Worm (Caenorhabditis elegans) whole organism, L1 larva: ENCODE data around the gene T13C2.3.

Experiments used
- C34B4.2 ChIP-seq: sonication (generic microtip); optimal IDR thresholded peaks from 2 replicates; lab custom pipeline; 2017; ENCODE audit warnings: mild to moderate bottlenecking, missing genetic modification characterization, missing compliant biosample characterization
- blmp-1 ChIP-seq: fragments of 150-350 bp; optimal IDR thresholded peaks from 2 replicates; lab custom pipeline; 2014; ENCODE audit warnings: missing biosample characterization, missing genetic modification characterization
- ceh-8 ChIP-seq: fragments of 200-800 bp; sonication (Bioruptor generic); optimal IDR thresholded peaks from 2 replicates; lab custom pipeline; 2018; ENCODE audit warnings: mild to moderate bottlenecking, missing genetic modification characterization, moderate library complexity, missing compliant biosample characterization
- ceh-82 ChIP-seq, 3 experiments: fragments of 150-350 bp in 1 of 3; sonication (generic microtip) in 2 of 3; optimal IDR thresholded peaks; 2 replicates each; lab custom pipeline; 2014 to 2017; ENCODE audit warnings: missing biosample characterization in 3 of 3, missing genetic modification characterization in 3 of 3
- ces-1 ChIP-seq: fragments of 150-350 bp; optimal IDR thresholded peaks from 2 replicates; lab custom pipeline; 2014; ENCODE audit warnings: missing biosample characterization, missing genetic modification reagents, missing genetic modification characterization
- dpl-1 ChIP-seq, 3 experiments: fragments of 150-350 bp in 2 of 3; sonication (generic microtip) in 1 of 3; optimal IDR thresholded peaks; 2 replicates each; lab custom pipeline; 2014 to 2017; ENCODE audit warnings: missing biosample characterization in 3 of 3, missing genetic modification characterization in 3 of 3, missing genetic modification reagents in 3 of 3
- dsc-1 ChIP-seq: sonication (generic microtip); optimal IDR thresholded peaks from 2 replicates; lab custom pipeline; 2016; ENCODE audit warnings: mild to moderate bottlenecking, missing genetic modification characterization, missing compliant biosample characterization
- efl-1 ChIP-seq, 4 experiments: fragments of 150-350 bp; optimal IDR thresholded peaks in 3 of 4; peaks in 1 of 4; 1 replicate in 1 of 4; 2 replicates in 3 of 4; lab custom pipeline; 2014; ENCODE audit warnings: missing biosample characterization in 2 of 4, missing genetic modification characterization in 2 of 4, missing genetic modification reagents in 2 of 4
- egl-13 ChIP-seq: sonication (generic microtip); optimal IDR thresholded peaks from 2 replicates; lab custom pipeline; 2016; ENCODE audit warnings: missing genotype, missing genetic modification reagents, missing genetic modification characterization, missing compliant biosample characterization
- egl-27 ChIP-seq, 2 experiments: fragments of 150-350 bp in 1 of 2; sonication (generic microtip); optimal IDR thresholded peaks; 3 replicates each; lab custom pipeline; 2017 to 2018; ENCODE audit warnings: missing biosample characterization in 2 of 2, missing genetic modification characterization in 2 of 2, missing genetic modification reagents in 2 of 2
- elt-2 ChIP-seq: sonication (generic microtip); optimal IDR thresholded peaks from 2 replicates; lab custom pipeline; 2016; ENCODE audit warnings: missing genetic modification characterization, mild to moderate bottlenecking, inconsistent platforms, missing compliant biosample characterization, missing genetic modification reagents
- elt-3 ChIP-seq, 6 experiments: fragments of 150-350 bp in 1 of 6; sonication (generic microtip); optimal IDR thresholded peaks; 2 replicates each; lab custom pipeline; 2017 to 2018; ENCODE audit warnings: missing biosample characterization in 6 of 6, missing genetic modification characterization in 6 of 6, inconsistent platforms in 1 of 6
- fos-1 ChIP-seq: fragments of 150-350 bp; optimal IDR thresholded peaks from 2 replicates; lab custom pipeline; 2014; ENCODE audit warnings: missing biosample characterization, missing genetic modification characterization
- hpl-2 ChIP-seq: fragments of 150-350 bp; optimal IDR thresholded peaks from 2 replicates; lab custom pipeline; 2014; ENCODE audit warnings: missing biosample characterization, missing genetic modification reagents, missing genetic modification characterization
- irx-1 ChIP-seq: sonication (generic microtip); optimal IDR thresholded peaks from 2 replicates; lab custom pipeline; 2016; ENCODE audit warnings: missing genetic modification characterization, missing compliant biosample characterization
- isw-1 ChIP-seq: fragments of 200-800 bp; sonication (Bioruptor generic); IDR thresholded peaks from 2 replicates; pipeline ENCODE4 v1.3.6; 2022; ENCODE audit warnings: missing genetic modification characterization, missing compliant biosample characterization
- lin-14 ChIP-seq: fragments of 200-800 bp; sonication (Bioruptor generic); optimal IDR thresholded peaks from 2 replicates; lab custom pipeline; 2018; ENCODE audit warnings: mild to moderate bottlenecking, missing genetic modification characterization, moderate library complexity, missing compliant biosample characterization
- lin-15B ChIP-seq: fragments of 150-350 bp; sonication (generic microtip); optimal IDR thresholded peaks from 3 replicates; lab custom pipeline; 2014; ENCODE audit warnings: missing biosample characterization, missing genetic modification characterization
- lin-35 ChIP-seq, 2 experiments: fragments of 150-350 bp; optimal IDR thresholded peaks; 2 replicates each; lab custom pipeline; 2014; ENCODE audit warnings: missing biosample characterization in 2 of 2, missing genetic modification characterization in 2 of 2, missing genetic modification reagents in 2 of 2
- lin-39 ChIP-seq: fragments of 150-350 bp; optimal IDR thresholded peaks from 2 replicates; lab custom pipeline; 2014; ENCODE audit warnings: missing biosample characterization, missing genetic modification reagents, missing genetic modification characterization
- lir-3 ChIP-seq: sonication (generic microtip); optimal IDR thresholded peaks from 2 replicates; lab custom pipeline; 2016; ENCODE audit warnings: mild to moderate bottlenecking, missing genetic modification characterization, moderate library complexity, missing compliant biosample characterization; ENCODE audit not compliant: poor library complexity
- lsy-2 ChIP-seq, 2 experiments: fragments of 150-350 bp; optimal IDR thresholded peaks; 2 replicates each; lab custom pipeline; 2014; ENCODE audit warnings: missing biosample characterization in 2 of 2, missing genetic modification characterization in 2 of 2
- mep-1 ChIP-seq: fragments of 150-350 bp; optimal IDR thresholded peaks from 2 replicates; lab custom pipeline; 2014; ENCODE audit warnings: missing biosample characterization, missing genetic modification characterization
- nhr-20 ChIP-seq: sonication (generic microtip); optimal IDR thresholded peaks from 2 replicates; lab custom pipeline; 2016; ENCODE audit warnings: mild to moderate bottlenecking, missing genetic modification characterization, missing compliant biosample characterization
- nhr-237 ChIP-seq: fragments of 150-350 bp; optimal IDR thresholded peaks from 2 replicates; lab custom pipeline; 2014; ENCODE audit warnings: missing biosample characterization, missing genetic modification characterization
- nhr-47 ChIP-seq: sonication (generic microtip); optimal IDR thresholded peaks from 2 replicates; lab custom pipeline; 2016; ENCODE audit warnings: mild to moderate bottlenecking, missing genetic modification characterization, moderate library complexity, missing compliant biosample characterization
- nhr-71 ChIP-seq: sonication (generic microtip); optimal IDR thresholded peaks from 2 replicates; lab custom pipeline; 2016; ENCODE audit warnings: mild to moderate bottlenecking, missing genetic modification characterization, moderate library complexity, missing compliant biosample characterization
- nhr-85 ChIP-seq: sonication (generic microtip); peaks from one replicate; lab custom pipeline; 2016; ENCODE audit warnings: missing genetic modification characterization, inconsistent platforms, missing compliant biosample characterization
- pag-3 ChIP-seq: sonication (generic microtip); optimal IDR thresholded peaks from 2 replicates; lab custom pipeline; 2017; ENCODE audit warnings: missing genetic modification characterization, mild to moderate bottlenecking, missing compliant biosample characterization, antibody characterized with exemption, borderline replicate concordance; ENCODE audit not compliant: insufficient read depth
- snpc-4 ChIP-seq: fragments of 150-350 bp; optimal IDR thresholded peaks from 2 replicates; lab custom pipeline; 2014; ENCODE audit warnings: missing biosample characterization, missing genetic modification characterization
- snu-23 ChIP-seq: sonication (generic microtip); optimal IDR thresholded peaks from 2 replicates; lab custom pipeline; 2016; ENCODE audit warnings: missing genetic modification characterization, missing compliant biosample characterization
- swsn-7 ChIP-seq: sonication (generic microtip); optimal IDR thresholded peaks from 2 replicates; lab custom pipeline; 2016; ENCODE audit warnings: missing genetic modification characterization, missing compliant biosample characterization
- tbx-2 ChIP-seq: sonication (generic microtip); optimal IDR thresholded peaks from 2 replicates; lab custom pipeline; 2016; ENCODE audit warnings: missing genetic modification characterization, missing compliant biosample characterization
- unc-62 ChIP-seq: fragments of 150-350 bp; optimal IDR thresholded peaks from 2 replicates; lab custom pipeline; 2014; ENCODE audit warnings: missing biosample characterization, missing genetic modification reagents, missing genetic modification characterization
- unc-98 ChIP-seq: fragments of 200-800 bp; sonication (Bioruptor generic); IDR thresholded peaks from 2 replicates; pipeline ENCODE4 v1.3.6; 2022; ENCODE audit warnings: missing genetic modification characterization, missing compliant biosample characterization
- vab-15 ChIP-seq: sonication (generic microtip); optimal IDR thresholded peaks from 2 replicates; lab custom pipeline; 2017; ENCODE audit warnings: missing genotype, mild to moderate bottlenecking, missing genetic modification characterization, missing compliant biosample characterization
- zip-4 ChIP-seq: fragments of 200-800 bp; sonication (Bioruptor generic); optimal IDR thresholded peaks from 2 replicates; lab custom pipeline; 2018; ENCODE audit warnings: mild to moderate bottlenecking, missing genetic modification characterization, moderate library complexity, missing compliant biosample characterization

The T13C2.3 gene

DNA sequence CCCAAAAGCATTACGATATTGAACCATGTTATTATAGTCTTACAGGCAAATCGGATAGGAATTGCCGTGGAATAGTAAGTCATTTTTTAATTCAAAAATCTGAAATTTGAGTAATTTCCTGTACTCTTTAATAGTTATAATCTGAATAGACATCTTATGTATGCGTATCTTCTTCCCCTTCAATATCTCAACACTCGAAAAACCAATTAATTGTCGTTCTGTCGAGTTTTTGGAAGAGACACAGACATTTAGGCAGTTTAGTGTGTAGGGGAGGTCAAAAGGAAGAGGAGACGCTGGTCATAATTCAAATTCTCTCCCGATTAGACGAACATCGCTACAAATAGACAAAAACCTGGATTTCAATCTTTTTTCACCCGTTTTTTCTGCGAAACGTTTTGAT lies 46.5 kb downstream of the T13C2.3 start:
- TF ChIP-seq nhr-85 (tag; lab: Kevin White, UChicago): peak; percentile 93
- TF ChIP-seq ceh-82 (tag; optimal IDR thresholded peaks at IDR 0.05; lab: Kevin White, UChicago): peak in 1 of 3 experiments; percentile 29
- TF ChIP-seq swsn-7 (tag; lab: Kevin White, UChicago): peak; percentile 11
- peak in 1 of 2 experiments; percentile 22 for TF ChIP-seq lin-35 (GFP tag; optimal IDR thresholded peaks at IDR 0.05; lab: Kevin White, UChicago)
- TF ChIP-seq lin-39 (tag; lab: Kevin White, UChicago): no peak
- TF ChIP-seq egl-13 (tag; lab: Kevin White, UChicago): no peak
- peak in 1 of 6 experiments; percentile 50 for TF ChIP-seq elt-3 (tag; optimal IDR thresholded peaks at IDR 0.05; lab: Kevin White, UChicago)
- TF ChIP-seq lin-14 (GFP tag; lab: Kevin White, UChicago): peak; percentile 88
- TF ChIP-seq snu-23 (GFP tag; lab: Kevin White, UChicago): peak; percentile 43
- TF ChIP-seq tbx-2 (tag; lab: Kevin White, UChicago): peak; percentile 31
- TF ChIP-seq ceh-8 (GFP tag; lab: Kevin White, UChicago): peak; percentile 2
- peak in 1 of 2 experiments; percentile 85 for TF ChIP-seq egl-27 (tag; optimal IDR thresholded peaks at IDR 0.05; lab: Kevin White, UChicago)
- peak; percentile 61 for TF ChIP-seq vab-15
- TF ChIP-seq lsy-2 (tag; optimal IDR thresholded peaks at IDR 0.05; lab: Kevin White, UChicago): peak; percentile 3 to 67
- peak; percentile 36 for TF ChIP-seq nhr-20
- peak; percentile 85 for TF ChIP-seq blmp-1 (tag; lab: Kevin White, UChicago)
- TF ChIP-seq mep-1 (tag; lab: Kevin White, UChicago): peak; percentile 63
- peak; percentile 27 for TF ChIP-seq nhr-71 (tag; lab: Kevin White, UChicago)
- TF ChIP-seq zip-4 (GFP tag; lab: Kevin White, UChicago): no peak
- TF ChIP-seq efl-1 (optimal IDR thresholded peaks at IDR 0.05; lab: Kevin White, UChicago): peak; percentile 13 to 21
- TF ChIP-seq efl-1 (GFP tag; optimal IDR thresholded peaks at IDR 0.05 in 1 of 2; lab: Kevin White, UChicago): no peak
- TF ChIP-seq dsc-1 (tag; lab: Kevin White, UChicago): peak; percentile 8
- no peak for TF ChIP-seq unc-62 (GFP tag; lab: Kevin White, UChicago)
- no peak for TF ChIP-seq isw-1 (GFP tag; lab: Robert Waterston, UW)
- TF ChIP-seq nhr-47 (tag; lab: Kevin White, UChicago): peak; percentile 2

DNA sequence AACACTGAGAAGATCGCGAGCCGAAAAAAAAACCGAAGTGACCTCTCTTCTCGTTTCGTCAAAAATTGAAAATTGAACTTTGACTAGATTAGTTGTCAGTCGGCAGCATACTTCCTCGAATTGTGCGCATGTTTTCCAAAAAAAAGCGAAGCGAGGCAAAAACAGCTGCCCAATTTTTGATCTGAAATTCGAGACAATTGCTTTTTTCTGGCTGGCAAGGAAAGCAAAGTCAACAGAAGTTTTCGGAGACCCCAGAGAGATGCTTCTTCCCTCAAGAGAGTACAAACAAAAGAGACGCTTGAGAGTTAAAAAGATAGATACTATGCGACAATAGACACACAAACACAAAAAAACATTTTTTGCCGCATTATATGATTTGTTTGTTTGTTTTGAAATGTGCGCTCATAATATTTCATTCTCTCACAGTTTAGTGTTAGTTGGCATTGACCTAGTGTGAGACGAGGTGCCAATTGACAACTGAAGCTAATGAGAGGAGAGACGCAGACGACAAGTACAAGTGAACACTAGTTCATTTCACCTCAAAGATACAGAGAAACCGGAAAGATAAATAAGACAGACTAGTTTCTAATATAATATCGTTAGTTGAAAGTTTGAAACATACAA lies 47.0 kb downstream of the T13C2.3 start:
- no peak for TF ChIP-seq snpc-4 (tag; lab: Kevin White, UChicago)
- TF ChIP-seq mep-1 (tag; lab: Kevin White, UChicago): peak; percentile 32
- TF ChIP-seq unc-98: no peak
- TF ChIP-seq nhr-237 (tag; lab: Kevin White, UChicago): no peak
- TF ChIP-seq vab-15: no peak
- no peak for TF ChIP-seq isw-1 (GFP tag; lab: Robert Waterston, UW)
- TF ChIP-seq pag-3 (tag; lab: Kevin White, UChicago): peak; percentile 4
- TF ChIP-seq irx-1 (tag; lab: Kevin White, UChicago): peak; percentile 18
- TF ChIP-seq egl-27 (tag; optimal IDR thresholded peaks at IDR 0.05; lab: Kevin White, UChicago): peak in 1 of 2 experiments; percentile 11
- TF ChIP-seq C34B4.2 (tag; lab: Kevin White, UChicago): no peak
- no peak for TF ChIP-seq hpl-2 (GFP tag; lab: Kevin White, UChicago)
- TF ChIP-seq lin-14 (GFP tag; lab: Kevin White, UChicago): peak; percentile 45
- TF ChIP-seq lir-3 (tag; lab: Kevin White, UChicago): no peak
- no peak for TF ChIP-seq efl-1 (optimal IDR thresholded peaks at IDR 0.05; lab: Kevin White, UChicago)
- peak in 1 of 2 experiments; percentile 70 for TF ChIP-seq efl-1 (GFP tag; optimal IDR thresholded peaks at IDR 0.05 in 1 of 2; lab: Kevin White, UChicago)
- peak; percentile 3 for TF ChIP-seq blmp-1 (tag; lab: Kevin White, UChicago)

DNA sequence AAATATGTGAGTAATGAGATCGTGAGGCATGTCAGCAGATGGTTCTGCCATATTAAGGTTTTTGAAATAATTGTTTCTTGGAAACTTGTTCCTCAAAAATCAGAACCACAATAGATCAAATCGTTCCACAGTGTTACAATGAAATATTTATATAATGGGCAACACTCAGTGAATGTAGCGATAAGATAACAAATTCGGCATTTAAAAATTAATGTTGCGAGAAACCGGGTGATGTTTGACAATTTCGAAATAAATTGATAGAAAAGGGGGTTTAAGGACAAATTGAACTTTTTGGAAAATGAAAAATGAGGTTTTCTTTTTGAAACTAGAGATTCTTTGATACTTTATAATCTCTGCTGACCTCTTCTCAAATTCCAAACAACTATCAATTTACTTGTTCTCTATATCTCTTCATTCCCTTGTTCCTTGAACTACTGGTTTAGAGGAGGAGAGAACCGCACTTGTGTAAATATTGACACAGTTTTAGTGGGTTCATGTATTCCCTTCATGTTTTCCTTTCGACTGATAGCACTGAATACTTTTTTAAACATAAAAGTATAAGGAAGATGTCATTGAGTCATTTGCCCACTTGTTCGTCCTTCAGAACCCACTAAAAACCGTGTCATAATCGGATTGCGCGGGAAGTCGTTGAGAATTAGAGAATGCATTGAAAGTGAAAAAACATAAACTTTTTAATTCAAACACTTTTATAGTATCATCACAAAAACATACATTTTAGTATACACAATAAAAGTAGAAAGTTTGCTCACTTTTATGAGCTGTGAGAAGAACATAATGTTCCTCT lies 47.9 kb downstream of the T13C2.3 start:
- peak in 2 of 6 experiments; percentile 4 to 65 for TF ChIP-seq elt-3 (tag; optimal IDR thresholded peaks at IDR 0.05; lab: Kevin White, UChicago)
- no peak for TF ChIP-seq dpl-1 (GFP tag; optimal IDR thresholded peaks at IDR 0.05; lab: Kevin White, UChicago)
- TF ChIP-seq ces-1: no peak
- TF ChIP-seq nhr-85 (tag; lab: Kevin White, UChicago): peak; percentile 79
- TF ChIP-seq egl-27 (tag; optimal IDR thresholded peaks at IDR 0.05; lab: Kevin White, UChicago): peak; percentile 37 to 92
- TF ChIP-seq lin-14 (GFP tag; lab: Kevin White, UChicago): peak; percentile 31
- peak in 1 of 2 experiments; percentile 14 for TF ChIP-seq lsy-2 (tag; optimal IDR thresholded peaks at IDR 0.05; lab: Kevin White, UChicago)
- peak; percentile 62 for TF ChIP-seq elt-2 (tag; lab: Kevin White, UChicago)
- peak; percentile 8 for TF ChIP-seq nhr-20
- TF ChIP-seq snu-23 (GFP tag; lab: Kevin White, UChicago): no peak
- TF ChIP-seq blmp-1 (tag; lab: Kevin White, UChicago): peak; percentile 89
- no peak for TF ChIP-seq fos-1 (tag; lab: Kevin White, UChicago)
- TF ChIP-seq lin-15B (tag; lab: Kevin White, UChicago): no peak
- TF ChIP-seq lin-35 (GFP tag; optimal IDR thresholded peaks at IDR 0.05; lab: Kevin White, UChicago): peak in 1 of 2 experiments; percentile 27
- TF ChIP-seq, all 84 proteins: peak for 9
